Worm (Caenorhabditis elegans) whole organism, early embryonic: ENCODE data around the gene ptrg-1.

ENCODE experiments used
- B0310.2 ChIP-seq: sonication (generic microtip); optimal IDR thresholded peaks from 2 replicates; lab custom pipeline; 2016; ENCODE audit warnings: mild to moderate bottlenecking, missing genetic modification characterization, missing compliant biosample characterization
- ama-1 ChIP-seq: fragments of 150-350 bp; optimal IDR thresholded peaks from 2 replicates; lab custom pipeline; 2014
- hmbx-1 ChIP-seq: sonication (generic microtip); optimal IDR thresholded peaks from 2 replicates; lab custom pipeline; 2016; ENCODE audit warnings: mild to moderate bottlenecking, missing genetic modification characterization, missing compliant biosample characterization
- scrt-1 ChIP-seq: fragments of 200-800 bp; sonication (Bioruptor generic); IDR thresholded peaks from 2 replicates; pipeline ENCODE4 v1.3.6; 2022; ENCODE audit warnings: missing genetic modification characterization, missing compliant biosample characterization
- tbx-37 ChIP-seq: fragments of 200-800 bp; sonication (Bioruptor generic); conservative IDR thresholded peaks from 2 replicates; pipeline ENCODE4 v1.3.6; 2022; ENCODE audit warnings: missing genetic modification reagents, missing genetic modification characterization, missing compliant biosample characterization

ce11 chrIV:10194345-10194744, at the start of gene ptrg-1:
- TF ChIP-seq ama-1 (lab: Kevin White, UChicago): no peak
- TF ChIP-seq B0310.2: no peak
- no peak for TF ChIP-seq tbx-37 (GFP tag; lab: Robert Waterston, UW)
- no peak for TF ChIP-seq hmbx-1 (tag; lab: Kevin White, UChicago)
- no peak for TF ChIP-seq scrt-1 (GFP tag; lab: Robert Waterston, UW)
